Fruit fly (Drosophila melanogaster) S2 (cell line): Measurements from ENCODE around the gene CG10477.

Experiments used
- CG8478 ChIP-seq: fragments of >200 bp; optimal IDR thresholded peaks from 2 replicates; lab custom pipeline; 2018
- CTCF ChIP-seq, 2 experiments: fragments of >200 bp; optimal IDR thresholded peaks; 2 replicates each; lab custom pipeline; 2018

- TF ChIP-seq CG8478 (lab: Kevin White, UChicago) (no peak), CTCF (optimal IDR thresholded peaks at IDR 0.05; lab: Kevin White, UChicago) (no peak)
These were observed 42.0 kb upstream of the CG10477 start, which contains the start of gene ssp6 for dm6 chr3L:6076429-6076828.
